Worm (Caenorhabditis elegans) whole organism, early embryonic: ENCODE results near the gene C45B2.6.

ENCODE experiments used
- B0310.2 ChIP-seq: sonication (generic microtip); optimal IDR thresholded peaks from 2 replicates; lab custom pipeline; 2016; ENCODE audit warnings: mild to moderate bottlenecking, missing genetic modification characterization, missing compliant biosample characterization
- F13C5.2 ChIP-seq: sonication (generic microtip); optimal IDR thresholded peaks from 2 replicates; lab custom pipeline; 2017; ENCODE audit warnings: mild to moderate bottlenecking, missing genetic modification characterization, inconsistent platforms, missing compliant biosample characterization
- ama-1 ChIP-seq: fragments of 150-350 bp; optimal IDR thresholded peaks from 2 replicates; lab custom pipeline; 2014
- ets-7 ChIP-seq: sonication (generic microtip); optimal IDR thresholded peaks from 2 replicates; lab custom pipeline; 2016; ENCODE audit warnings: missing genotype, missing genetic modification characterization, missing compliant biosample characterization
- flt-1 ChIP-seq: fragments of 200-800 bp; sonication (Bioruptor generic); IDR thresholded peaks from 2 replicates; pipeline ENCODE4 v1.3.6; 2022; ENCODE audit warnings: missing genetic modification characterization, missing compliant biosample characterization
- hnd-1 ChIP-seq: sonication (generic microtip); optimal IDR thresholded peaks from 2 replicates; lab custom pipeline; 2016; ENCODE audit warnings: missing genetic modification characterization, missing compliant biosample characterization
- pes-1 ChIP-seq: fragments of 200-800 bp; sonication (Bioruptor generic); IDR thresholded peaks from 2 replicates; pipeline ENCODE4 v1.3.6; 2022; ENCODE audit warnings: missing genetic modification reagents, missing genetic modification characterization, missing compliant biosample characterization
- scrt-1 ChIP-seq: fragments of 200-800 bp; sonication (Bioruptor generic); IDR thresholded peaks from 2 replicates; pipeline ENCODE4 v1.3.6; 2022; ENCODE audit warnings: missing genetic modification characterization, missing compliant biosample characterization
- tbx-11 ChIP-seq: fragments of 200-800 bp; sonication (Bioruptor generic); IDR thresholded peaks from 2 replicates; pipeline ENCODE4 v1.3.6; 2022; ENCODE audit warnings: missing genetic modification characterization, missing compliant biosample characterization
- tbx-37 ChIP-seq: fragments of 200-800 bp; sonication (Bioruptor generic); conservative IDR thresholded peaks from 2 replicates; pipeline ENCODE4 v1.3.6; 2022; ENCODE audit warnings: missing genetic modification reagents, missing genetic modification characterization, missing compliant biosample characterization

DNA sequence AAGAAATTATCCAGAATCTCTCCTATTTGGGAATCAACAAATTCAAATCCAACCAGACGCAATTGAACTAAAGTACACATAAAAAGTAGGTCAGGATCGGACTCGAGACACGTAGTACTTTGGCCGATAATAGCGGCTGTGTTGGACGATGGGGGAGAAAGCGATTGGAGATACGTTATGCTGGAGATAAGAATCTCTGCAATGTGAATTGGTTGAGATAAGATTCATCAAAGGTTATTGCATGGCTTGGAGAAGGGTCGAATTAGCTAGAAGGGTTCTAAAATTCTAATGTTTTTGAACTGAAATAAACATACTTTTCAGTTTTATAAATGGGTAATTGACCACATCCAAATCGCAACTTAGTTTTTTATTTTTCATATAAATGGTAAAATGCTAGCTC, 39.9 kb downstream of the C45B2.6 start:
- TF ChIP-seq ama-1 (lab: Kevin White, UChicago) = no peak
- TF ChIP-seq tbx-11 = no peak
- no peak for TF ChIP-seq flt-1 (GFP tag; lab: Robert Waterston, UW)
- TF ChIP-seq tbx-37 (GFP tag; lab: Robert Waterston, UW) = no peak
- no peak for TF ChIP-seq F13C5.2 (tag; lab: Kevin White, UChicago)
- no peak for TF ChIP-seq pes-1 (GFP tag; lab: Robert Waterston, UW)
- TF ChIP-seq B0310.2 = no peak
- no peak for TF ChIP-seq scrt-1
- TF ChIP-seq hnd-1 (tag; lab: Kevin White, UChicago) = no peak
- no peak for TF ChIP-seq ets-7 (tag; lab: Kevin White, UChicago)
